Worm (Caenorhabditis elegans) whole organism, L4/young adult: ENCODE measurements around the gene algn-9.

Experiments
- W03F9.2 ChIP-seq: fragments of 150-350 bp; optimal IDR thresholded peaks from 2 replicates; lab custom pipeline; 2014; ENCODE audit warnings: missing biosample characterization, missing genetic modification characterization
- dao-5 ChIP-seq: sonication (generic microtip); optimal IDR thresholded peaks from 2 replicates; lab custom pipeline; 2016; ENCODE audit warnings: missing genotype, missing genetic modification characterization, moderate library complexity, missing compliant biosample characterization
- him-1 ChIP-seq: sonication (generic microtip); optimal IDR thresholded peaks from 2 replicates; lab custom pipeline; 2016; ENCODE audit warnings: missing genotype, missing genetic modification reagents, missing genetic modification characterization, missing compliant biosample characterization

algn-9 gene

ce11 chrII:10584036-10584435 lies at the start of gene algn-9:
TSS of gene algn-9 (plus strand) at chrII:10584336.
- TF ChIP-seq W03F9.2 (tag; lab: Kevin White, UChicago) (no peak), him-1 (tag; lab: Kevin White, UChicago) (no peak), dao-5 (tag; lab: Kevin White, UChicago) (no peak)

- no peak for TF ChIP-seq W03F9.2 (tag; lab: Kevin White, UChicago)
- no peak for TF ChIP-seq him-1 (tag; lab: Kevin White, UChicago)
- TF ChIP-seq dao-5 (tag; lab: Kevin White, UChicago): no peak
Measured at ce11 chrII:10537571-10537970, 46.6 kb upstream of the algn-9 start, which contains the start of gene R166.2. TSS of gene R166.2 (minus strand) at chrII:10537671.

- TF ChIP-seq dao-5 (tag; lab: Kevin White, UChicago) (no peak), W03F9.2 (tag; lab: Kevin White, UChicago) (no peak), him-1 (tag; lab: Kevin White, UChicago) (peak; percentile 71)
Measured at ce11 chrII:10537988-10538387, 46.1 kb upstream of the algn-9 start.

ce11 chrII:10539232-10539631 lies 44.9 kb upstream of the algn-9 start, which contains the start of gene R166.3:
TSS of gene R166.3 (minus strand) at chrII:10539332.
- TF ChIP-seq him-1 (tag; lab: Kevin White, UChicago) (no peak), dao-5 (tag; lab: Kevin White, UChicago) (no peak), W03F9.2 (tag; lab: Kevin White, UChicago) (no peak)

- TF ChIP-seq dao-5 (tag; lab: Kevin White, UChicago) (peak; percentile 62), W03F9.2 (tag; lab: Kevin White, UChicago) (peak; percentile 90), him-1 (tag; lab: Kevin White, UChicago) (peak; percentile 88)
Measured at ce11 chrII:10541923-10542486, 42.1 kb upstream of the algn-9 start, which contains the start of gene pro-1. TSS of gene pro-1 (minus strand) at chrII:10541996.

ce11 chrII:10542654-10543456 lies 41.3 kb upstream of the algn-9 start:
- TF ChIP-seq dao-5 (tag; lab: Kevin White, UChicago) (no peak), him-1 (tag; lab: Kevin White, UChicago) (no peak), W03F9.2 (tag; lab: Kevin White, UChicago) (no peak)

ce11 chrII:10543457-10544137 lies 40.5 kb upstream of the algn-9 start:
- TF ChIP-seq dao-5 (tag; lab: Kevin White, UChicago) (no peak), him-1 (tag; lab: Kevin White, UChicago) (peak; percentile 24)

ce11 chrII:10544374-10544908 lies 39.7 kb upstream of the algn-9 start:
- TF ChIP-seq W03F9.2 (tag; lab: Kevin White, UChicago) (peak; percentile 8), dao-5 (tag; lab: Kevin White, UChicago) (no peak)

ce11 chrII:10545213-10545612 lies 38.9 kb upstream of the algn-9 start:
- no peak for TF ChIP-seq dao-5 (tag; lab: Kevin White, UChicago)
- TF ChIP-seq him-1 (tag; lab: Kevin White, UChicago): no peak
- no peak for TF ChIP-seq W03F9.2 (tag; lab: Kevin White, UChicago)

ce11 chrII:10545924-10546783 lies 38.0 kb upstream of the algn-9 start:
- no peak for TF ChIP-seq W03F9.2 (tag; lab: Kevin White, UChicago)
- no peak for TF ChIP-seq him-1 (tag; lab: Kevin White, UChicago)
- TF ChIP-seq dao-5 (tag; lab: Kevin White, UChicago): no peak

ce11 chrII:10546784-10547087 lies 37.4 kb upstream of the algn-9 start:
- TF ChIP-seq dao-5 (tag; lab: Kevin White, UChicago) (no peak), him-1 (tag; lab: Kevin White, UChicago) (no peak), W03F9.2 (tag; lab: Kevin White, UChicago) (no peak)

- no peak for TF ChIP-seq him-1 (tag; lab: Kevin White, UChicago)
- TF ChIP-seq W03F9.2 (tag; lab: Kevin White, UChicago): no peak
- no peak for TF ChIP-seq dao-5 (tag; lab: Kevin White, UChicago)
Measured at ce11 chrII:10547311-10547710, 36.8 kb upstream of the algn-9 start.
